Worm (Caenorhabditis elegans) whole organism, L4 larva: ENCODE data around the gene chpf-1.

ENCODE experiments used
- F10B5.3 ChIP-seq: sonication (generic microtip); optimal IDR thresholded peaks from 2 replicates; lab custom pipeline; 2016; ENCODE audit warnings: mild to moderate bottlenecking, missing genetic modification characterization, missing compliant biosample characterization
- F44E2.7 ChIP-seq: fragments of 200-800 bp; sonication (Bioruptor generic); IDR thresholded peaks from 2 replicates; pipeline ENCODE4 v2.1.2; 2022; ENCODE audit warnings: missing genetic modification characterization, missing compliant biosample characterization
- Y75B8A.6 ChIP-seq: fragments of 200-800 bp; sonication (Bioruptor generic); IDR thresholded peaks from 2 replicates; pipeline ENCODE4 v1.3.6; 2022; ENCODE audit warnings: missing genetic modification reagents, missing genetic modification characterization, missing compliant biosample characterization
- ZK337.2 ChIP-seq: fragments of 200-800 bp; sonication (Bioruptor generic); IDR thresholded peaks from 2 replicates; pipeline ENCODE4 v1.3.6; 2022; ENCODE audit warnings: missing genetic modification reagents, missing genetic modification characterization, missing compliant biosample characterization
- aha-1 ChIP-seq: fragments of 150-350 bp; peaks from one replicate; lab custom pipeline; 2014; ENCODE audit warnings: missing biosample characterization, missing genetic modification characterization
- ama-1 ChIP-seq: fragments of 150-350 bp; optimal IDR thresholded peaks from 2 replicates; lab custom pipeline; 2014; ENCODE audit warnings: inconsistent platforms, mixed read lengths
- ceh-44 ChIP-seq: fragments of 200-800 bp; sonication (Bioruptor generic); IDR thresholded peaks from 2 replicates; pipeline ENCODE4 v1.3.6; 2022; ENCODE audit warnings: missing genetic modification reagents, missing genetic modification characterization, missing compliant biosample characterization
- ctbp-1 ChIP-seq: fragments of 200-800 bp; sonication (Bioruptor generic); IDR thresholded peaks from 2 replicates; pipeline ENCODE4 v1.3.6; 2022; ENCODE audit warnings: missing genetic modification reagents, missing genetic modification characterization, missing compliant biosample characterization
- daf-16 ChIP-seq, 3 experiments: sonication (generic microtip); optimal IDR thresholded peaks; 2 replicates each; lab custom pipeline; 2016 to 2017; ENCODE audit warnings: missing genetic modification characterization in 3 of 3, missing genetic modification reagents in 3 of 3, mild to moderate bottlenecking in 2 of 3, missing compliant biosample characterization in 2 of 3, missing biosample characterization in 1 of 3, moderate library complexity in 1 of 3
- dmd-6 ChIP-seq: fragments of 200-800 bp; sonication (Bioruptor generic); IDR thresholded peaks from 2 replicates; pipeline ENCODE4 v1.3.6; 2022; ENCODE audit warnings: missing genetic modification reagents, missing genetic modification characterization, missing compliant biosample characterization
- dmd-8 ChIP-seq: fragments of 200-800 bp; sonication (Bioruptor generic); IDR thresholded peaks from 2 replicates; pipeline ENCODE4 v1.3.6; 2022; ENCODE audit warnings: missing genetic modification characterization, missing compliant biosample characterization
- dmd-9 ChIP-seq: fragments of 200-800 bp; sonication (Bioruptor generic); IDR thresholded peaks from 2 replicates; pipeline ENCODE4 v1.3.6; 2022; ENCODE audit warnings: missing genetic modification reagents, missing genetic modification characterization, missing compliant biosample characterization
- dpl-1 ChIP-seq: fragments of 150-350 bp; optimal IDR thresholded peaks from 2 replicates; lab custom pipeline; 2014; ENCODE audit warnings: missing biosample characterization, missing genetic modification reagents, missing genetic modification characterization
- dve-1 ChIP-seq: sonication (generic microtip); optimal IDR thresholded peaks from 2 replicates; lab custom pipeline; 2017; ENCODE audit warnings: antibody characterized with exemption, mild to moderate bottlenecking, missing genetic modification characterization, missing compliant biosample characterization; ENCODE audit not compliant: insufficient read depth
- egl-27 ChIP-seq: sonication (generic microtip); optimal IDR thresholded peaks from 3 replicates; lab custom pipeline; 2017; ENCODE audit warnings: missing biosample characterization, missing genetic modification reagents, missing genetic modification characterization
- egl-43 ChIP-seq: fragments of 200-800 bp; sonication (Bioruptor generic); IDR thresholded peaks from 2 replicates; pipeline ENCODE4 v1.3.6; 2022; ENCODE audit warnings: missing genetic modification reagents, missing genetic modification characterization, missing compliant biosample characterization
- fkh-10 ChIP-seq: fragments of 150-350 bp; optimal IDR thresholded peaks from 2 replicates; lab custom pipeline; 2014; ENCODE audit warnings: missing biosample characterization, missing genetic modification reagents, missing genetic modification characterization
- hif-1 ChIP-seq, 2 experiments: sonication (generic microtip); optimal IDR thresholded peaks; 2 replicates each; lab custom pipeline; 2016 to 2017; ENCODE audit warnings: missing compliant biosample characterization in 2 of 2, missing genetic modification characterization in 2 of 2, missing genetic modification reagents in 2 of 2, missing genotype in 2 of 2, mild to moderate bottlenecking in 1 of 2
- hlh-11 ChIP-seq: fragments of 200-800 bp; sonication (Bioruptor generic); optimal IDR thresholded peaks from 2 replicates; lab custom pipeline; 2018; ENCODE audit warnings: mild to moderate bottlenecking, missing genetic modification characterization, missing compliant biosample characterization
- hlh-30 ChIP-seq: sonication (generic microtip); optimal IDR thresholded peaks from 2 replicates; lab custom pipeline; 2017; ENCODE audit warnings: antibody characterized with exemption, mild to moderate bottlenecking, missing genetic modification characterization, missing compliant biosample characterization; ENCODE audit not compliant: insufficient read depth
- hmg-1.1 ChIP-seq: fragments of 200-800 bp; sonication (Bioruptor generic); IDR thresholded peaks from 2 replicates; pipeline ENCODE4 v1.3.6; 2022; ENCODE audit warnings: missing genetic modification reagents, missing genetic modification characterization, missing compliant biosample characterization
- lin-1 ChIP-seq: fragments of 200-800 bp; sonication (Bioruptor generic); IDR thresholded peaks from 2 replicates; pipeline ENCODE4 v1.3.6; 2022; ENCODE audit warnings: missing genetic modification reagents, missing genetic modification characterization, missing compliant biosample characterization
- lin-13 ChIP-seq: fragments of 150-350 bp; optimal IDR thresholded peaks from 2 replicates; lab custom pipeline; 2014; ENCODE audit warnings: missing biosample characterization, missing genetic modification reagents, missing genetic modification characterization
- lin-29 ChIP-seq: fragments of 200-800 bp; sonication (Bioruptor generic); IDR thresholded peaks from 2 replicates; pipeline ENCODE4 v1.3.6; 2022; ENCODE audit warnings: missing genetic modification reagents, missing genetic modification characterization, missing compliant biosample characterization
- lin-38 ChIP-seq: fragments of 200-800 bp; sonication (Bioruptor generic); IDR thresholded peaks from 2 replicates; pipeline ENCODE4 v1.3.6; 2022; ENCODE audit warnings: missing genetic modification reagents, missing genetic modification characterization, missing compliant biosample characterization
- lsy-2 ChIP-seq, 2 experiments: fragments of 150-350 bp in 1 of 2; sonication (generic microtip) in 1 of 2; optimal IDR thresholded peaks; 2 replicates each; lab custom pipeline; 2014 to 2017; ENCODE audit warnings: missing biosample characterization in 2 of 2, missing genetic modification characterization in 2 of 2
- madf-5 ChIP-seq, 2 experiments: fragments of 200-800 bp; sonication (Bioruptor generic); IDR thresholded peaks; 2 replicates each; pipeline ENCODE4 v1.3.6; 2022; ENCODE audit warnings: missing compliant biosample characterization in 2 of 2, missing genetic modification characterization in 2 of 2
- madf-9 ChIP-seq: fragments of 200-800 bp; sonication (Bioruptor generic); conservative IDR thresholded peaks from 2 replicates; pipeline ENCODE4 v1.3.6; 2022; ENCODE audit warnings: missing genetic modification reagents, missing genetic modification characterization, missing compliant biosample characterization
- mdl-1 ChIP-seq, 2 experiments: fragments of 150-350 bp in 1 of 2; sonication (generic microtip) in 1 of 2; optimal IDR thresholded peaks; 2 replicates each; lab custom pipeline; 2014 to 2017; ENCODE audit warnings: missing biosample characterization in 2 of 2, missing genetic modification characterization in 2 of 2
- mep-1 ChIP-seq: fragments of 150-350 bp; sonication (generic microtip); optimal IDR thresholded peaks from 3 replicates; lab custom pipeline; 2014; ENCODE audit warnings: missing biosample characterization, missing genetic modification characterization
- mes-2 ChIP-seq: sonication (generic microtip); optimal IDR thresholded peaks from 2 replicates; lab custom pipeline; 2016; ENCODE audit warnings: missing genotype, mild to moderate bottlenecking, missing genetic modification characterization, missing compliant biosample characterization; ENCODE audit not compliant: poor library complexity, severe bottlenecking
- mxl-3 ChIP-seq: fragments of 200-800 bp; sonication (Bioruptor generic); optimal IDR thresholded peaks from 2 replicates; lab custom pipeline; 2018; ENCODE audit warnings: mild to moderate bottlenecking, missing genetic modification characterization, missing compliant biosample characterization
- nhr-102 ChIP-seq: sonication (generic microtip); optimal IDR thresholded peaks from 2 replicates; lab custom pipeline; 2016; ENCODE audit warnings: mild to moderate bottlenecking, missing genetic modification characterization, moderate library complexity, missing compliant biosample characterization
- nhr-11 ChIP-seq: fragments of 150-350 bp; optimal IDR thresholded peaks from 2 replicates; lab custom pipeline; 2014; ENCODE audit warnings: missing biosample characterization, missing genetic modification characterization
- nhr-25 ChIP-seq: sonication (generic microtip); optimal IDR thresholded peaks from 2 replicates; lab custom pipeline; 2017; ENCODE audit warnings: missing genetic modification characterization, mild to moderate bottlenecking, missing compliant biosample characterization, antibody characterized with exemption, moderate library complexity, borderline replicate concordance; ENCODE audit not compliant: insufficient read depth
- nhr-28 ChIP-seq: fragments of 150-350 bp; optimal IDR thresholded peaks from 2 replicates; lab custom pipeline; 2014; ENCODE audit warnings: missing biosample characterization, missing genetic modification characterization
- pha-4 ChIP-seq, 2 experiments: fragments of 150-350 bp in 1 of 2; fragments of 200-800 bp in 1 of 2; sonication (Bioruptor generic) in 1 of 2; IDR thresholded peaks in 1 of 2; optimal IDR thresholded peaks in 1 of 2; 2 replicates each; pipeline versions ENCODE4 v1.3.6 to Lab custom; 2014 to 2022; ENCODE audit warnings: missing genetic modification characterization in 2 of 2, missing genetic modification reagents in 2 of 2, missing biosample characterization in 1 of 2, missing compliant biosample characterization in 1 of 2
- rbr-2 ChIP-seq: sonication (generic microtip); optimal IDR thresholded peaks from 2 replicates; lab custom pipeline; 2016; ENCODE audit warnings: missing genotype, missing genetic modification characterization, missing compliant biosample characterization
- snpc-1.2 ChIP-seq: fragments of 200-800 bp; sonication (Bioruptor generic); IDR thresholded peaks from 2 replicates; pipeline ENCODE4 v1.3.6; 2022; ENCODE audit warnings: missing genetic modification reagents, missing genetic modification characterization, missing compliant biosample characterization
- snpc-4 ChIP-seq: fragments of 150-350 bp; optimal IDR thresholded peaks from 2 replicates; lab custom pipeline; 2014; ENCODE audit warnings: missing biosample characterization, missing genetic modification characterization
- tra-1 ChIP-seq: fragments of 200-800 bp; sonication (Bioruptor generic); IDR thresholded peaks from 2 replicates; pipeline ENCODE4 v1.3.6; 2022; ENCODE audit warnings: missing genetic modification reagents, missing genetic modification characterization, missing compliant biosample characterization
- unc-130 ChIP-seq: sonication (generic microtip); optimal IDR thresholded peaks from 2 replicates; lab custom pipeline; 2016; ENCODE audit warnings: missing genetic modification reagents, missing genetic modification characterization, missing compliant biosample characterization
- unc-39 ChIP-seq: sonication (generic microtip); optimal IDR thresholded peaks from 2 replicates; lab custom pipeline; 2017; ENCODE audit warnings: missing biosample characterization, missing genetic modification characterization
- unc-62 ChIP-seq, 3 experiments: fragments of 150-350 bp in 1 of 3; sonication (generic microtip); optimal IDR thresholded peaks in 2 of 3; peaks in 1 of 3; 1 replicate in 1 of 3; 2 replicates in 2 of 3; lab custom pipeline; 2014 to 2017; ENCODE audit warnings: missing biosample characterization in 3 of 3, missing genetic modification characterization in 3 of 3, missing genetic modification reagents in 3 of 3, missing genotype in 1 of 3

The chpf-1 gene

ce11 chrV:10246967-10247366, 43.7 kb upstream of the chpf-1 start (continued):
- TF ChIP-seq tra-1 (no peak), F44E2.7 (no peak), snpc-1.2 (GFP tag; lab: Robert Waterston, UW) (no peak), lin-29 (GFP tag; lab: Robert Waterston, UW) (no peak), nhr-102 (tag; lab: Kevin White, UChicago) (no peak), ceh-44 (GFP tag; lab: Robert Waterston, UW) (no peak), lin-13 (GFP tag; lab: Kevin White, UChicago) (no peak), lin-38 (GFP tag; lab: Robert Waterston, UW) (no peak), unc-130 (GFP tag; lab: Kevin White, UChicago) (no peak), F10B5.3 (tag; lab: Kevin White, UChicago) (no peak), egl-27 (no peak), aha-1 (tag; lab: Kevin White, UChicago) (no peak), dmd-8 (no peak), lin-1 (GFP tag; lab: Robert Waterston, UW) (no peak), dve-1 (tag; lab: Kevin White, UChicago) (peak; percentile 15), Y75B8A.6 (GFP tag; lab: Robert Waterston, UW) (no peak), pha-4 (GFP tag; IDR thresholded peaks at IDR 0.05; lab: Robert Waterston, UW) (no peak), pha-4 (tag; optimal IDR thresholded peaks at IDR 0.05; lab: Kevin White, UChicago) (no peak)

ce11 chrV:10246443-10246885, 43.2 kb upstream of the chpf-1 start:
- TF ChIP-seq nhr-11 (peak; percentile 78), madf-9 (no peak), unc-130 (GFP tag; lab: Kevin White, UChicago) (peak; percentile 42), ama-1 (no peak), dve-1 (tag; lab: Kevin White, UChicago) (peak; percentile 40), mes-2 (tag; lab: Kevin White, UChicago) (peak; percentile 57), madf-5 (GFP tag; IDR thresholded peaks at IDR 0.05; lab: Robert Waterston, UW) (0 out of 4 replicates have a peak, but pooled peaks of 1 of the 2 experiments have one; percentile 27), ceh-44 (GFP tag; lab: Robert Waterston, UW) (no peak), hlh-30 (peak; percentile 88), snpc-4 (tag; lab: Kevin White, UChicago) (no peak), unc-62 (GFP tag; optimal IDR thresholded peaks at IDR 0.05 in 1 of 2; lab: Kevin White, UChicago) (peak in 1 of 2 experiments; percentile 95), unc-62 (tag; optimal IDR thresholded peaks at IDR 0.05; lab: Kevin White, UChicago) (no peak), hmg-1.1 (GFP tag; lab: Robert Waterston, UW) (no peak; the same call in 1 of the 2 replicates), dpl-1 (peak; percentile 17), mdl-1 (tag; optimal IDR thresholded peaks at IDR 0.05; lab: Kevin White, UChicago) (peak; percentile 22 to 98), lsy-2 (tag; optimal IDR thresholded peaks at IDR 0.05; lab: Kevin White, UChicago) (peak; percentile 28 to 47), hif-1 (tag; optimal IDR thresholded peaks at IDR 0.05; lab: Kevin White, UChicago) (peak in 1 of 2 experiments; percentile 19), hlh-11 (tag; lab: Kevin White, UChicago) (peak; percentile 40), rbr-2 (tag; lab: Kevin White, UChicago) (peak; percentile 53), egl-43 (no peak), mep-1 (tag; lab: Kevin White, UChicago) (peak; percentile 57), fkh-10 (GFP tag; lab: Kevin White, UChicago) (peak; percentile 87), nhr-25 (tag; lab: Kevin White, UChicago) (no peak), unc-39 (tag; lab: Kevin White, UChicago) (no peak), nhr-28 (peak; percentile 78), daf-16 (GFP tag; optimal IDR thresholded peaks at IDR 0.05; lab: Kevin White, UChicago) (peak in 1 of 2 experiments; percentile 52), daf-16 (tag; optimal IDR thresholded peaks at IDR 0.05; lab: Kevin White, UChicago) (peak; percentile 82), ctbp-1 (GFP tag; lab: Robert Waterston, UW) (peak; percentile 40; the same call in 1 of the 2 replicates), aha-1 (tag; lab: Kevin White, UChicago) (peak; percentile 96), dmd-6 (GFP tag; lab: Robert Waterston, UW) (peak; percentile 33; the same call in 1 of the 2 replicates), ZK337.2 (GFP tag; lab: Robert Waterston, UW) (0 out of 2 replicates have a peak, but pooled peaks have one; percentile 23), mxl-3 (GFP tag; lab: Kevin White, UChicago) (peak; percentile 20), dmd-9 (GFP tag; lab: Robert Waterston, UW) (no peak)
